Worm (Caenorhabditis elegans): ENCODE measurements around the gene rib-1.

rib-1 gene

DNA sequence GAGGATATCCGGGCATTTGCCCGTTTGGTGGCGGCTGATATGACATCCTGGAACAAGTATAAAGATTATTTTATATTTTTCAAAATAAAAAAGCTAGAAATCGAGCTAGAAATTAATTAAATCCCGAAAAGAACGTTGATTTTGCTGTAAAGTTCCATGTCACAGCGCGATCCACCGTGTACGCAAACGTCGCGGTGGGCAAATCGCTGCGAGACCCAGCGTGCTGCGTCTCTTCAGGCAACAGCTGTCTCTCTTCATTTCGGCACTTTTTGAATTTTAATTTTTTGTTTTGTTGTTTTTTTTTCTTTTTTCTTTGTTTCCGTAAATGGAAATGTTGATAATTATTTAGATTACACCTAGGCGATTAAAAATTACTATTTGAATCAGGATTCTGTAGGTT, 12.4 kb upstream of the rib-1 start, which contains the start of gene sec-24.1 (continued):
- TF ChIP-seq zim-3 (tag; optimal IDR thresholded peaks at IDR 0.05) (no peak), dpl-1 (GFP tag; optimal IDR thresholded peaks at IDR 0.05) (peak; percentile 59), Y56A3A.18 (GFP tag; IDR thresholded peaks at IDR 0.05) (no peak), dpff-1 (tag; optimal IDR thresholded peaks at IDR 0.05) (no peak), rcor-1 (GFP tag; IDR thresholded peaks at IDR 0.05) (peak; percentile 79; the same call in 1 of the 2 replicates), F57C9.4 (tag; optimal IDR thresholded peaks at IDR 0.05) (no peak), ccch-3 (GFP tag; optimal IDR thresholded peaks at IDR 0.05) (no peak), B0336.3 (GFP tag; IDR thresholded peaks at IDR 0.05) (peak; percentile 74), ekl-4 (GFP tag; IDR thresholded peaks at IDR 0.05) (peak; percentile 47; the same call in 1 of the 2 replicates), chd-7 (tag; optimal IDR thresholded peaks at IDR 0.05) (no peak), die-1 (tag; optimal IDR thresholded peaks at IDR 0.05) (no peak), lin-40 (tag; optimal IDR thresholded peaks at IDR 0.05) (peak; percentile 84), hlh-12 (tag; optimal IDR thresholded peaks at IDR 0.05) (no peak), D2030.7 (GFP tag; IDR thresholded peaks at IDR 0.05) (peak; percentile 63), lin-26 (GFP tag; IDR thresholded peaks at IDR 0.05) (no peak), efl-1 (GFP tag; optimal IDR thresholded peaks at IDR 0.05) (peak; percentile 51), madf-3 (GFP tag; IDR thresholded peaks at IDR 0.05) (0 out of 2 replicates have a peak, but pooled peaks have one; percentile 37), F23B12.7 (tag; optimal IDR thresholded peaks at IDR 0.05; ENCODE audit: insufficient read depth) (peak; percentile 79), snpc-3.4 (tag; optimal IDR thresholded peaks at IDR 0.05) (peak; percentile 62), ztf-18 (tag; optimal IDR thresholded peaks at IDR 0.05) (peak; percentile 21), aptf-2 (GFP tag; conservative IDR thresholded peaks at IDR 0.05) (no peak), let-526 (GFP tag; IDR thresholded peaks at IDR 0.05) (no peak), hmg-1.2 (GFP tag; IDR thresholded peaks at IDR 0.05) (peak; percentile 95), F22D6.2 (tag; optimal IDR thresholded peaks at IDR 0.05) (no peak), mxl-1 (tag; optimal IDR thresholded peaks at IDR 0.05) (no peak), nhr-80 (tag; optimal IDR thresholded peaks at IDR 0.05) (peak; percentile 9), repo-1 (tag; optimal IDR thresholded peaks at IDR 0.05) (peak; percentile 6), ceh-79 (tag; optimal IDR thresholded peaks at IDR 0.05) (no peak), nhr-90 (tag; optimal IDR thresholded peaks at IDR 0.05) (no peak), ceh-91 (GFP tag; IDR thresholded peaks at IDR 0.05) (0 out of 2 replicates have a peak, but pooled peaks have one; percentile 41), Y53F4B.3 (GFP tag; IDR thresholded peaks at IDR 0.05) (no peak; the same call in 1 of the 2 replicates), lsy-27 (tag; optimal IDR thresholded peaks at IDR 0.05; ENCODE audit: borderline replicate concordance, insufficient read depth) (no peak), hmg-20 (GFP tag; IDR thresholded peaks at IDR 0.05) (no peak), F37B4.10 (GFP tag; IDR thresholded peaks at IDR 0.05) (no peak), hrde-1 (tag; optimal IDR thresholded peaks at IDR 0.05; ENCODE audit: borderline replicate concordance) (no peak), attf-6 (GFP tag; IDR thresholded peaks at IDR 0.05) (no peak), ztf-26 (tag; optimal IDR thresholded peaks at IDR 0.05) (peak; percentile 18), gei-17 (GFP tag; optimal IDR thresholded peaks at IDR 0.05) (peak; percentile 4), ztf-22 (GFP tag; optimal IDR thresholded peaks at IDR 0.05) (no peak), nfya-2 (GFP tag; IDR thresholded peaks at IDR 0.05) (no peak), ets-4 (GFP tag; optimal IDR thresholded peaks at IDR 0.05) (no peak), snpc-1.1 (tag; optimal IDR thresholded peaks at IDR 0.05; ENCODE audit: insufficient read depth) (no peak), snpc-1.3 (tag; optimal IDR thresholded peaks at IDR 0.05; ENCODE audit: insufficient read depth) (peak; percentile 68), hsf-1 (GFP tag; IDR thresholded peaks at IDR 0.05) (no peak), zfh-2 (GFP tag; conservative IDR thresholded peaks at IDR 0.05) (peak; percentile 55; the same call in 1 of the 2 replicates), hlh-26 (GFP tag; conservative IDR thresholded peaks at IDR 0.05) (no peak), sea-2 (GFP tag; IDR thresholded peaks at IDR 0.05) (no peak), lsl-1 (GFP tag; optimal IDR thresholded peaks at IDR 0.05) (peak; percentile 71)

Measured in whole organism, young adult.